Fruit fly (Drosophila melanogaster): ENCODE data around the gene Mesh1.

The Mesh1 gene

DNA sequence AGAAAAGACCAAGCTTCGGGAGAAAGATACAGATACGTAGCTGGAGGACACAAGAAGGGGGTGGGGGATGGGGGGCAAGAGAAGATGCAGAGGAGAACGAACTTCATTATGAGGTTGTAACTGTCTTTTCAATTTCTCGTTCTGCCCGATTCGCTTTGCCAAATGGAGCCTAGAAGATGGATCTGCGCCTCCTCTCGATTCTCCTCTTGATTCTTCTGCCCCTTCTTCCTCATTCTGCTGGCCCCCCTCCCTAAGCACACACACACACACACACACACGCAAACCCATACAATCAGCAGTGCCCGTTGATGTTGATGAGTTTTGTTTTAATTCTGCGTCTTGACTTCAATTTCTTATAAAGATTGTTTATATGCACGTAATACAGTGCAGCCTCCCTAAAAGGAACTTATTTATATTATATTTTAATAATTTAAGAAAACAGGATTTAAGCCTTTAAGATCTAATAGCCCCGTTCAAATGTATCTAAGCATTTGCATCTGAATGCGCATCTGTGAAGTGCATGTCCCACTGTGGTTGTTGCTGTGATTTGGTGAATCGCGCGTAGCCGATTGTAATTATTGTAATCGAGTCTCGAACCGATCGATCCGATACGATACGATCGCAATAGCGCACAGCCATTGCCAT lies 4.8 kb upstream of the Mesh1 start (continued):
- no peak for TF ChIP-seq TFAM (GFP tag; optimal IDR thresholded peaks at IDR 0.05)
- TF ChIP-seq her (GFP tag; optimal IDR thresholded peaks at IDR 0.05), result no peak
- TF ChIP-seq CkIIα-i1 (GFP tag; IDR thresholded peaks at IDR 0.05), result no peak
- TF ChIP-seq ab (GFP tag; optimal IDR thresholded peaks at IDR 0.05), result no peak
- TF ChIP-seq CG14441 (GFP tag; IDR thresholded peaks at IDR 0.05), result peak; percentile 86
- no peak for TF ChIP-seq CG12769 (tag; optimal IDR thresholded peaks at IDR 0.05)
- TF ChIP-seq CG4820 (GFP tag; optimal IDR thresholded peaks at IDR 0.05), result peak; percentile 20
- peak; percentile 72; the same call in 3 of the 4 replicates for TF ChIP-seq Gug (GFP tag; IDR thresholded peaks at IDR 0.05)
- TF ChIP-seq Dek (tag; optimal IDR thresholded peaks at IDR 0.05), result peak; percentile 55
- TF ChIP-seq zfh1 (GFP tag; IDR thresholded peaks at IDR 0.05), result peak; percentile 79
- TF ChIP-seq CG32772 (GFP tag; IDR thresholded peaks at IDR 0.05), result peak; percentile 65
- TF ChIP-seq CG6272 (GFP tag; IDR thresholded peaks at IDR 0.05), result peak; percentile 40; the same call in 1 of the 2 replicates
- TF ChIP-seq CG10209 (GFP tag; optimal IDR thresholded peaks at IDR 0.05), result peak; percentile 44
- no peak for TF ChIP-seq Trl (optimal IDR thresholded peaks at IDR 0.05)
- no peak for TF ChIP-seq Trl (GFP tag; optimal IDR thresholded peaks at IDR 0.05)
- no peak for TF ChIP-seq Jarid2 (GFP tag; optimal IDR thresholded peaks at IDR 0.05)
- peak; percentile 36 for TF ChIP-seq Hmr (GFP tag; optimal IDR thresholded peaks at IDR 0.05)
- peak; percentile 24 for TF ChIP-seq CG11723 (GFP tag; optimal IDR thresholded peaks at IDR 0.05)
- TF ChIP-seq Oli (tag; optimal IDR thresholded peaks at IDR 0.05), result peak; percentile 67
- no peak for TF ChIP-seq dan (GFP tag; IDR thresholded peaks at IDR 0.05)
- peak; percentile 83 for TF ChIP-seq CG14014 (GFP tag; IDR thresholded peaks at IDR 0.05)
- TF ChIP-seq HmgD (GFP tag; optimal IDR thresholded peaks at IDR 0.05), result no peak
- peak; percentile 80 for TF ChIP-seq fd3F (GFP tag; optimal IDR thresholded peaks at IDR 0.05)
- TF ChIP-seq usp (GFP tag; optimal IDR thresholded peaks at IDR 0.05), result no peak
- peak; percentile 67 for TF ChIP-seq CG13296 (GFP tag; optimal IDR thresholded peaks at IDR 0.05)
- no peak for TF ChIP-seq Hmx (GFP tag; optimal IDR thresholded peaks at IDR 0.05)
- peak; percentile 63 for TF ChIP-seq CG3847 (GFP tag; IDR thresholded peaks at IDR 0.05)
- no peak for TF ChIP-seq CG17802 (tag; optimal IDR thresholded peaks at IDR 0.05)
- peak; percentile 35 for TF ChIP-seq CG15601 (tag; optimal IDR thresholded peaks at IDR 0.05)
- TF ChIP-seq CG8765 (GFP tag; IDR thresholded peaks at IDR 0.05), result no peak
- peak; percentile 72 for TF ChIP-seq CG17359 (tag; optimal IDR thresholded peaks at IDR 0.05)
- TF ChIP-seq Dfd (GFP tag; optimal IDR thresholded peaks at IDR 0.05), result no peak
- peak; percentile 30 for TF ChIP-seq mam (GFP tag; optimal IDR thresholded peaks at IDR 0.05)
- TF ChIP-seq bigmax (GFP tag; optimal IDR thresholded peaks at IDR 0.05), result no peak
- peak; percentile 26 for TF ChIP-seq Usf (GFP tag; optimal IDR thresholded peaks at IDR 0.05)
- no peak for TF ChIP-seq sima (GFP tag; optimal IDR thresholded peaks at IDR 0.05)
- no peak for TF ChIP-seq Dip3 (GFP tag; optimal IDR thresholded peaks at IDR 0.05)
- TF ChIP-seq CG14667 (GFP tag; IDR thresholded peaks at IDR 0.05), result peak; percentile 75
- no peak for TF ChIP-seq chif (GFP tag; optimal IDR thresholded peaks at IDR 0.05)
- no peak for TF ChIP-seq ash1 (GFP tag; optimal IDR thresholded peaks at IDR 0.05)
- TF ChIP-seq tap (tag; optimal IDR thresholded peaks at IDR 0.05), result peak; percentile 56
- no peak for TF ChIP-seq danr (GFP tag; IDR thresholded peaks at IDR 0.05)
- TF ChIP-seq CG13287 (GFP tag; IDR thresholded peaks at IDR 0.05; ENCODE audit: partially characterized antibody), result no peak
- TF ChIP-seq Eip74EF (GFP tag; optimal IDR thresholded peaks at IDR 0.05), result no peak
- peak; percentile 57 for TF ChIP-seq stc (GFP tag; IDR thresholded peaks at IDR 0.05)
- TF ChIP-seq ranshi (GFP tag; IDR thresholded peaks at IDR 0.05), result peak; percentile 78
- TF ChIP-seq Pdp1 (GFP tag; optimal IDR thresholded peaks at IDR 0.05), result peak in 1 of 2 experiments; percentile 31
- no peak for TF ChIP-seq CG10462 (GFP tag; optimal IDR thresholded peaks at IDR 0.05)
- TF ChIP-seq CG4328 (GFP tag; optimal IDR thresholded peaks at IDR 0.05), result peak; percentile 3
- TF ChIP-seq CG8388 (GFP tag; optimal IDR thresholded peaks at IDR 0.05), result peak; percentile 36
- TF ChIP-seq CHES-1-like (GFP tag; optimal IDR thresholded peaks at IDR 0.05), result no peak
